Worm (Caenorhabditis elegans) whole organism, dauer: Measurements from ENCODE around the gene sec-6.

Experiments used
- unc-62 ChIP-seq: sonication (generic microtip); optimal IDR thresholded peaks from 2 replicates; lab custom pipeline; 2017; ENCODE audit warnings: missing biosample characterization, missing genetic modification reagents, missing genetic modification characterization

sec-6 gene

ce11 chrII:5359252-5359651 lies at the start of gene sec-6:
sec-6 (plus strand) TSS chrII:5359552.
- no peak for TF ChIP-seq unc-62

DNA sequence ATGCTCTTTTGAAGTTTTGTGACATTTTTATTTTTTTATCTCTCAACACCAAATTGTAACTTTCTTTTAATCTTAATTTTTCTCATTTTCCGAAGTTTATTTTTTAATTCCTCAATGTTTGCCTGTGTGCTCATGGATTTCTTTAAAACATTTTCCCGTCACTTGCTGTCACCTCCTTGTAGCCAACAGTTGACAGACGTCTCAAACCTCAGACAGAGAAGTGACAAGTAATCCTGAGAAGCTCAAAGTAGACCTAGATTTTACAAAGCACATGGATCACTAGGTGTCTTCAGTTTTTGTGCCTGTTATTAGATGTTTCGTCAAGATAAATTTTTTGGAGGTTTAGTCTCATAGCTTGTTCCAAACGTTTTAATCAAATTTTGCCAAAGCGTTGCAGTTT lies 49.6 kb upstream of the sec-6 start:
- no peak for TF ChIP-seq unc-62

ce11 chrII:5310795-5311194 lies 48.6 kb upstream of the sec-6 start:
- TF ChIP-seq unc-62: no peak

DNA sequence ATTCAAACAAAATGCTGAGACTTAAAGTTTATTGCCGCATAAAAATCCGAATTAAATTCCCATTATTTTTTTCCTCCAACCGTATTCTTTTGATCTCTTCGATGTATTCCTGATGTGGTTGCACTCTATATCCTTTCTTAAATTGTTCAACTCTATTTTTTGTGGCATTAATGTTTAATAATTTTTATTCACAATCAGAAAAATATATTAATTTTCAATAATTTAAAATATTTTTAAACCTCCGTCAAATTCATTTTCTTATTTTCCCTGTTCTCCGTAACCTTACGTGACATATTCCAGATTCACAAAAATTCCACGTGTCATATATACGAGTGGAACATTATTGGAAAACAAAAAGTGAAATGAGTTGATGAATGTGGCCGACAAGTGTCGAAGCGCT lies 47.6 kb upstream of the sec-6 start, which contains the start of gene gcy-12:
Gene gcy-12, plus strand, starts transcription at position 301 of the 400 bp plus-strand sequence.
- TF ChIP-seq unc-62: no peak

- no peak for TF ChIP-seq unc-62
Measured at ce11 chrII:5320205-5320951, 39.0 kb upstream of the sec-6 start.

- no peak for TF ChIP-seq unc-62
Measured at ce11 chrII:5321718-5322286, 37.5 kb upstream of the sec-6 start.

- no peak for TF ChIP-seq unc-62
Measured at ce11 chrII:5322732-5323326, 36.5 kb upstream of the sec-6 start, which contains the start of gene vhp-1. vhp-1 (plus strand) TSS chrII:5323276.

ce11 chrII:5323773-5324172 lies 35.6 kb upstream of the sec-6 start:
- no peak for TF ChIP-seq unc-62

DNA sequence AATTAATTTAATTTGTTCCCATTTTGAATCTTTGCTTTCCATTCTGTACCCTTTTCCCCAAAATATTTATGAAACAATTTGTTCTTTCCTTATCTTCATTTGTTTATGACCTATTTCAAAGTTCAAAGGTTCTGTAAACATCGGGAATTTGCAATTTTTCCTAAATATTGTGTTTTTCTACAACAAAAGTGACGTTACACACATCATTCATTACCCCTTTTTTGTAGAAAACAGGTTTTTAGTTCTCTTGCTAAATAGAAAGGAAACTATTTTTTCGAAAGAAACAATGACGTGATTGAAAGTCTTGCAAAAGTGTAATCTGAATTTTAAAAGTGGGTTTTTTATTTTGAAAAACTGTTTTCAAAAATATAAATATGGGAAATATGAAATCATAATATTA lies 34.7 kb upstream of the sec-6 start:
- TF ChIP-seq unc-62: no peak

DNA sequence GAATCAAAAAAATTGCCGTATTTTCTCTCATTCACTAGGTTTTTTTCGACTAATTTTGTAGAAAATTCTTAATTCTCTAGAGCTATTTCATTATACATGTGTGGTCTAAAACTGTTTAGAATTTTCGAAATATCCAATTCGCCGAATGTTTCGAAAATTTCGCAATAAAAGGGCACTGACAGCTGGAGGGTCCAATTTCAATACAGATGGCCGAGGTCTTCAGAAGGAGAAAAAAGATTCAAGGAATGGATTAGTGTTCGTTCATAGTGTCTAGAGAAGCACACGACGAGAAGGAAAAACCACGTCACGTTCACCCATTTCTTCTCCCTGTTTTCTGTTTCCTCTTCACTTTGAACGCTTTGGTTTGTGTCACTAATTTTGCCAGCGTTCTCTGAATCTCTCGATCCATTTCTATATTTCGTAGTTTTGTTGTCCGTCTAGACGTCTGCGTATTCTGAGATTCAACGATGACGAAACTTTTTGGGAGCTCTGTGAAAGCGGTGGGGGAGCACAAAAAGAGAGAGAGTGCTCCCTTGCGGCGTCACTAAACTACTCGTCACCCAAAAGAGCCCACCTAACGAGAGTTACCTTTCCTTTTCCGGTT lies 33.2 kb upstream of the sec-6 start:
- no peak for TF ChIP-seq unc-62

DNA sequence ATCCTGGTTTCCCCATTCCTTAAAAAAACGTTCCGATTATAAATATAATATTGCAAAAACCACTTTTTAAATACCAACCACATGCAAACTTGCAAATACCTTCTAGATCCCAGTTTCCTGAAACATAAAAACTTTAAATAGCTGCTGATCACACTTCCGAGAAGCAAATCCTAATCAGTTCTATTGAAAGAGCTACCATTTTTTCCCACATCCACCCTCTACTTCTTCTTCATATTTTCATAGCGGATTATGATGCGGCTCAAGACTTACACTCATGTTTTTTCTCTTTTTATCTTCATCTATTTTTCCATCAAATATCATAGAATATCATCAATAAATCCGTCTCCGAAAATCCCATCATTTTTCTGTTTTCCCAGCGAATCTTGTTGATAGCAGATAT lies 32.5 kb upstream of the sec-6 start:
- no peak for TF ChIP-seq unc-62

DNA sequence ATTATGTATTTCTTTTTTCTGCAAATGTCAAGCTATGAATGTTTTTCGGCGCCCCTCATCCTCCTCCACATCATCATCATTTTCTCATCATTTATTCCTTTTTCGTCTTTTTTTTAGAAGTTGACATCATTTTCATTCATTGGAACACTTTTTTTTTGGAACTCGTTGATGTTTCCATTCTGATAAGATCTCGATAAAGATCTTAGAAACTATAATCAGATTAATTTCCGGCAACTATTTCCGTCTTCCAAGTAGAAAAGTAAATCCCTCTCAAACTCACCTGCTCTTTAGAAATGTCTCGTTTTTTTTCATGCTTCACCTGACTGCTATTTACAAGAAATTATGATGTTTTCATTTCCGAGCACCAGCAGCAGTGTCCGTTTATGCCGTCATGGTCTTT lies 30.4 kb upstream of the sec-6 start:
- TF ChIP-seq unc-62: no peak

DNA sequence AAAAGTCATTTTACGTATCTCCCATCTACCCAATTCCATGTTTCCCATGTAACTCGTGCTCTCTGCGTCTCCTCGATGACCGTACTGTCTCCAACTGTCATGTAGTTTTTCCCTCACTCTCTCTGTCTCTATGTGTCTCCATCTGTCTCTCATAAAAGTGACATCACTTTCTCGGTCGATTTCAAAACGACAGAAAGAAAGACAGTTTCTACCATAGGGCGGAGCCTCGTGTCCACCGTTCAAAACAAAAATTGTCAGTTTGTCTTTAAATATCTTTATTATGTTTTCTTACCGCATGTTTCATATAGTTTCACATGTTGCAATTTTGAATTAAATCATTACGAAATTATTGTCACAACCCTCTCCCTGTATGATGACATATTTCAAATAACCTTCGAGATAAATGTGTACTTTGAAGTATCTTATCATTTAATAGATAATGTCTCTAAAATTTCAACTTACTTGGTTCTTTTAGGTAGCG lies 29.1 kb upstream of the sec-6 start:
- TF ChIP-seq unc-62: no peak

DNA sequence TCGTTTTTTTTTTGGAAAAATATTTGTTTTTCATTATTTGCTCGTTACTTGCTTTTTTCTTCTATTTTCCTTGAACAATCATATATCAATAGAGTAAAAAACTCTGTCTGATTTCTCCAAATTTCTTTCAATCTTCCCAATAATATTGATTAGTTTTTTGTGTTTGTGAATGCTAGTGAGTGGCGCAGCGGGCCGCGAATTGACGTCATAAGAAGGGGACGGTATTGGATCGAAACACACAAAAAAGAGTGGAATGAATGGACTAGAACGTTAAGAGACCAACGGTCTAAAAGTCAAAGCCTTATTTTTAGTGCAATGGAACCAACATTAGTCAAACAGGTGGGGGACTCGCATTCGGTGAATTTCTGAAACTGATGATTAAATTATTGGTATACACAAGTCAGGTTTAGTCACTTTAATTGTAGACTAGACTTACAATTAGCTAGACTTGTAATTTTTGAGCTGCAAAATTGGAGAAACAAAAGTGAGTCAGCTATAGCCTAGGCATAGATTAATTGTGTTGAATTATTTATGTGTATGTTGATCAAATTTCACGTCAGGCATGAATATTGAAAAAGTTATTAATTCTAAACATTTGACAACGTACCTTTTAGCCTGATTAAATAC lies 27.6 kb upstream of the sec-6 start:
- no peak for TF ChIP-seq unc-62

DNA sequence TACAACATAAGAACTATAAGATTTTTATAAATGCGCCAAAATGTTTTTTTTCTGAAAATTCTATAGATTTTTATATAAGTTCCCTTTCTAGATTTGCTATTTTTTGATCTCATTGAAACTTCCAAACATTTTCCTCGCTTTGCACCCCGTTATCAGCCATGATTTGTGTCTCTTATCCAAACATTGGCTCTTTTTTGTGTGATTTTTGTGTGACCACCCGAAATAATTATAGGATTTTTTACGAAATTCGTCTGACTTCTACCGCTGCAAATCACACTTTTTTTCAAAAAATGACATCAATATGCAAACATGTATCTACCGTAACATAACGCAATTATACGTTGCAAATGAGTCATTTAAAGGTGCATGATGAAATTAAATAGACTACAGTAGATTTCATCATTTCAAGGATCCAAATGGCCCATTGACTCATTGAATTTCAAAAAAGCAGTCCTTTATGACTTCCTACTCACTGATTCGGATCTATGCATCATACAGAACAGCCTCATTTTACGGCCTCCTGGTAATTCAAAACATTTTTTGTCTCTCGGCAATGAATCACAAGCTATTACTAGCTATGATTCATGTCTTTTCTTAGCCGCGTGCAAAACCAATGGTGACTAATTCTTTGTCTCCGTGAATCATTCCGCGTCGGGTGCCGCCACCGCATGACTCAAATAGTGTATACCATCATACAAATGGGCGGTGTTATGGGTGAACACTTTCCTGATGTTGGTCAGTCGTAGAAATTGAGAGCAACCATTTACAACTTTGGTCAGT lies 26.8 kb upstream of the sec-6 start:
- no peak for TF ChIP-seq unc-62

ce11 chrII:5333729-5334255 lies 25.6 kb upstream of the sec-6 start:
- no peak for TF ChIP-seq unc-62
